Worm (Caenorhabditis elegans) whole organism, mixed stage, embryonic: Measurements from ENCODE around the gene F26D2.16.

ENCODE experiments used
- ces-1 ChIP-seq: fragments of 150-350 bp; optimal IDR thresholded peaks from 2 replicates; lab custom pipeline; 2014; ENCODE audit warnings: missing biosample characterization, missing genetic modification reagents, missing genetic modification characterization
- nhr-12 ChIP-seq: fragments of 150-350 bp; optimal IDR thresholded peaks from 2 replicates; lab custom pipeline; 2014; ENCODE audit warnings: missing biosample characterization, missing genetic modification characterization
- nhr-2 ChIP-seq: fragments of 150-350 bp; optimal IDR thresholded peaks from 2 replicates; lab custom pipeline; 2014; ENCODE audit warnings: missing biosample characterization, missing genetic modification characterization
- pha-4 ChIP-seq: fragments of 150-350 bp; optimal IDR thresholded peaks from 2 replicates; lab custom pipeline; 2018; ENCODE audit warnings: missing biosample characterization, missing genetic modification reagents, missing genetic modification characterization
- snpc-4 ChIP-seq: fragments of 150-350 bp; optimal IDR thresholded peaks from 2 replicates; lab custom pipeline; 2014; ENCODE audit warnings: missing biosample characterization, missing genetic modification characterization
- unc-39 ChIP-seq: fragments of 150-350 bp; optimal IDR thresholded peaks from 2 replicates; lab custom pipeline; 2014; ENCODE audit warnings: missing biosample characterization, missing genetic modification characterization
- unc-62 ChIP-seq: fragments of 150-350 bp; optimal IDR thresholded peaks from 2 replicates; lab custom pipeline; 2014; ENCODE audit warnings: missing biosample characterization, missing genetic modification reagents, missing genetic modification characterization

DNA sequence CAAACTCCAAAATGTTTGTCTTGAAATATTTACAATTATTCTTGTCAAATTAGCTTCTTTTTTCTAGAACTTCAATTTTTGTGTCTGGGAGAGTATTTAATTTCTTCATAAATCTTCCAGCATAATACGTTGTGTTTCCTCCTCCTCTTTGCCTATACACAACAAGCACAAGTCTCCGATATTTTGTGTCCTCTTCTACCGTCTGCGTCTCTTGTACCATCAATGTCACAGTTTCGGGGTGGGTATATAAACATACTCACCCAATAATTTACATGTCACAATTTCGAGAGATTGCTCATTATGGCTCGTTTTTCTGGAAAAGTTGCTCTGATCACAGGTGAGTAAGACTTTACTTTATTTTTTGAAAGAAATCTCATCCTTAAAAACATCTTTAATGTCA lies 17.9 kb upstream of the F26D2.16 start, which contains the start of gene F26D2.15:
- TF ChIP-seq unc-62 (no peak), nhr-12 (no peak), nhr-2 (no peak), snpc-4 (tag; lab: Kevin White, UChicago) (no peak), pha-4 (tag; lab: Kevin White, UChicago) (no peak), ces-1 (GFP tag; lab: Kevin White, UChicago) (no peak), unc-39 (no peak)
